Fruit fly (Drosophila melanogaster): ENCODE data around the gene Pgant7.

Gene Pgant7

dm6 chrX:18499679-18500187, at the start of gene Pgant7, which contains the start of gene Xrcc2:
Gene Pgant7, minus strand, starts transcription at chrX:18499986.
Gene Xrcc2, plus strand, starts transcription at chrX:18500127.
- no peak for TF ChIP-seq insv (optimal IDR thresholded peaks at IDR 0.05)

DNA sequence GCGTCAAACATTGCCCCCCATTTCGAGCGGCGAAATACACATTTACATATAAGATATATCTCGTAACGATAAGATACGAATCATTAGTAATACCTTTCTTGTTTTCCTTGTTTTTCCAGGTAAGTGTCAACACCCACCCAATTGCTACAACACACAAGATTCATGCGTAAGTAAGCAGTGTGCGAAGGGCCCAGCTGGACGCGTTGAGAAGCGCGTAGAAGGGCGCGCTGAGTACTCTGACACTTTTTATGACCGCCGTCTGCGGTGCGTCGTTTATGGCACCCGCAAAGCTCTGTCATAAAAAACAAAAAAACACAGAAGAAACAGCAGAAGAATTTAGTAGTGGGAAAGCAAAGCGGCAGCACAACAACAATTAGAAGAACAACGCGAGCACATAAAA, 47.9 kb upstream of the Pgant7 start:
- no peak for TF ChIP-seq h (optimal IDR thresholded peaks at IDR 0.05)
- no peak for TF ChIP-seq ttk (optimal IDR thresholded peaks at IDR 0.05)
- TF ChIP-seq psq (optimal IDR thresholded peaks at IDR 0.05), result no peak
- TF ChIP-seq insv (optimal IDR thresholded peaks at IDR 0.05), result no peak
- no peak for TF ChIP-seq Myc (optimal IDR thresholded peaks at IDR 0.05)
- no peak for TF ChIP-seq Sin3A (optimal IDR thresholded peaks at IDR 0.05)

- TF ChIP-seq h (optimal IDR thresholded peaks at IDR 0.05) (no peak), Myc (optimal IDR thresholded peaks at IDR 0.05) (no peak), Sin3A (optimal IDR thresholded peaks at IDR 0.05) (no peak), psq (optimal IDR thresholded peaks at IDR 0.05) (no peak), ttk (optimal IDR thresholded peaks at IDR 0.05) (no peak), insv (optimal IDR thresholded peaks at IDR 0.05) (no peak)
Observed at dm6 chrX:18546785-18547184, 47.0 kb upstream of the Pgant7 start.

DNA sequence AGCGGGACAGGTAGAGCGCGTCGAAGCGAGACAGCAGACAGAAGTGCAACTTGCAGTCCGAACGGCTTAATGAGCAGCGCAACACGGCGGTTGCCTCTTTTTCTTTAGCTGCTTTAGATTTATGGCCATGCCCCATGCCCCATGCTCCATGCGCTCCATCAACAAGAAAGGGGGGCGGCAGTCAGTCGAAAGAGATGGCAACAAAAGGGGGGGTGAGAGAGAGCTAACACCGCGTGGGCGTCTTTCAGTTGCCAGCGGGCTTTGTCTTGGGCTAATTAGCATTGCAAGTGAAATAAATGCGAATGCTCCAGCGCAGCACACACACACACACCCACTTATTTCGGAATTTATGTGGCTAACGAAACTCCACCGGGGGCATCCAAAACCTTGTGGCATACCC, 45.4 kb upstream of the Pgant7 start:
- TF ChIP-seq Sin3A (optimal IDR thresholded peaks at IDR 0.05) (no peak), h (optimal IDR thresholded peaks at IDR 0.05) (no peak), ttk (optimal IDR thresholded peaks at IDR 0.05) (no peak), insv (optimal IDR thresholded peaks at IDR 0.05) (no peak), Myc (optimal IDR thresholded peaks at IDR 0.05) (no peak), psq (optimal IDR thresholded peaks at IDR 0.05) (no peak)

DNA sequence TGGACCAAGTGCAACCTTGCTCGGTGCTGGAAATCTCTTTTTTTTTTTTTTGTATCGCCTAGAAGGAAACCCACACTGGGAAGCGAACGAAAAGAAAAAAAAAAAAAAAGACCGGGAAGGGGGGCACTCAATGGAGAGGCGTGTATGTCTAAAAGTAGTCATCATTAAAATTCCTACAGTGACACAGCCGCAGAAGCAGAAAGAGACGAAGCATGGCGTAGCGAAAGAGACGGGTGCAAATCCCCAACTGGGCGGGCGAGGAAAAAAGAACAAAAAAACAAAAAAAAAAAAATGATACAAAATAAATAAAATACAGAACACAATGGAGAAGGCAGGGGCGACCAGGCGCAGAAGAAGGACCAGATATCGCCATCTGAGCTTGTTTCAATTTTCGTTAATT, 44.9 kb upstream of the Pgant7 start:
- TF ChIP-seq insv (optimal IDR thresholded peaks at IDR 0.05) (no peak), Sin3A (optimal IDR thresholded peaks at IDR 0.05) (no peak), psq (optimal IDR thresholded peaks at IDR 0.05) (no peak)

- TF ChIP-seq ttk (optimal IDR thresholded peaks at IDR 0.05), result no peak
- TF ChIP-seq h (optimal IDR thresholded peaks at IDR 0.05), result no peak
- TF ChIP-seq Myc (optimal IDR thresholded peaks at IDR 0.05), result no peak
- TF ChIP-seq psq (optimal IDR thresholded peaks at IDR 0.05), result no peak
- TF ChIP-seq insv (optimal IDR thresholded peaks at IDR 0.05), result no peak
- TF ChIP-seq Sin3A (optimal IDR thresholded peaks at IDR 0.05), result no peak
Observed at dm6 chrX:18543328-18543727, 43.5 kb upstream of the Pgant7 start.

DNA sequence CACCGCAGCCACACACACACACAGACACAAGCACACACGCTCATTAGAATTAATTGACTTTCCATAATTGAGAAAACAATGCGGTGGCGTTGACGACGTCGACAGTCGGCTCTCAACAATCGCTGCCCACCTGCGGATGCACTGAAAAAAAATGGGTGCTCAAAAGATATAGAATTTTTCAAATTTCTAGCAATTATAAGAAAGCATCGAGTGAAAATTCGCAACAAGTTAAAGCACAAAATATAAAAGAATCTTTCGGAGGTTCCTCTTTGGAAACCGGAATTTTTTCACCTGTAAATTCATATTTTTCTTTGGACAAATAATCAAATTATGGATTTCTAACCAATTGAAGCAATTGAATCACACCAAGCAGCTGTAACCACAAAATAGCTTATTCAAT, 42.1 kb upstream of the Pgant7 start:
- TF ChIP-seq psq (optimal IDR thresholded peaks at IDR 0.05) (no peak), h (optimal IDR thresholded peaks at IDR 0.05) (no peak), insv (optimal IDR thresholded peaks at IDR 0.05) (no peak), Sin3A (optimal IDR thresholded peaks at IDR 0.05) (no peak), ttk (optimal IDR thresholded peaks at IDR 0.05) (no peak), Myc (optimal IDR thresholded peaks at IDR 0.05) (no peak)

DNA sequence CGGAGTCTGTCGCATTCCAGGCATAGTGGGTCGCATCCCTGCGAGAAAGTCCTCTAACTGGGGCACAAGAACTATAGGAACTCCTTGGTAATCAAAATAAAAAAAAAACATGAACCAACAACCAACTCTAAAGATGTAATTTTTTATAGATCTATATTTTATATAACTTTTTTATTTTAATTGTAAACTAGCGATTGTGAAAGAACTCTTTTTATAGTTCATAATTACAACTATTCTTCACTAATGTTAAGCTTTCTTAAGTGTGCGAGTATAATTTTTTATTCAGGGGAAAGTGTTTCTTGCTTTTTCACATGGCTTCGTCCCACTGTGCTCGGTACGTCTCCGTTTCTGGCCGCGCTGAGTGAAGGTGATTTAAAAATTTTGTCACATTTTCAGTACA, 40.5 kb upstream of the Pgant7 start:
- TF ChIP-seq ttk (optimal IDR thresholded peaks at IDR 0.05) (no peak), Sin3A (optimal IDR thresholded peaks at IDR 0.05) (no peak), insv (optimal IDR thresholded peaks at IDR 0.05) (no peak), psq (optimal IDR thresholded peaks at IDR 0.05) (no peak), h (optimal IDR thresholded peaks at IDR 0.05) (no peak), Myc (optimal IDR thresholded peaks at IDR 0.05) (no peak)

DNA sequence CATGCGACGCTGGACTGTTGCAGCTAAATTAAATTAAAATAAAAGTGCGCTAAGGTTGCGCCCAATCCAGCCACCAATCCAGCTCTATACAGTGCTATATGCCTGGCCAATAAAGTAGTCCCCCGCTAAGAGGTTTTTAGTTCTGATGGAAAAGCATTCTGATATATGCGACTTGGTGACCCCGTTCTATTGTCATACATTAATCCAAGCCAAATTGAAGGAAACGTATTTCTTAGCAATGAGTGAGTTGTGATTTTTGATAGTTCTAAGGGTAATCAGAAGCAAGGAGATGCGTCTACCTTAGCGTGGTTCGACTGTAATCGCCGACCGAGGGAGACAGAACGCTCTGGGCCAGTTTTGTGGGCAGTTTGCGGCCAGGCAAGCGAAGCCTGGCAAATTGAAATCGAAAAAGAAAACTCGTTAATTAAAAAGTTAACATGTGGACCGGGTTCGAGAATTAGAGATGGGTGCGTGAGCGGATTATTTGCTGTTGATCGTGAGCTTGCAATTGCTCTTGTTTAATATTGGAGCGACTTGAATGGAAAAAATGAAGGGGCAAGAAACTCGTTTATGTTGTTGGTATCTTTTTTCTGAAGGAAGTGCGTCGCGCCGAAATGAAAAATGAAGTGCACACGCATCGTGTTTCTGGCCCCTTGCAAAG, 38.5 kb upstream of the Pgant7 start:
- TF ChIP-seq Sin3A (optimal IDR thresholded peaks at IDR 0.05) (no peak), Myc (optimal IDR thresholded peaks at IDR 0.05) (no peak), ttk (optimal IDR thresholded peaks at IDR 0.05) (no peak), insv (optimal IDR thresholded peaks at IDR 0.05) (no peak), h (optimal IDR thresholded peaks at IDR 0.05) (no peak), psq (optimal IDR thresholded peaks at IDR 0.05) (no peak)

dm6 chrX:18537066-18537759, 37.4 kb upstream of the Pgant7 start:
- TF ChIP-seq h (optimal IDR thresholded peaks at IDR 0.05) (no peak), ttk (optimal IDR thresholded peaks at IDR 0.05) (no peak), insv (optimal IDR thresholded peaks at IDR 0.05) (no peak), psq (optimal IDR thresholded peaks at IDR 0.05) (no peak), Myc (optimal IDR thresholded peaks at IDR 0.05) (no peak), Sin3A (optimal IDR thresholded peaks at IDR 0.05) (no peak)

DNA sequence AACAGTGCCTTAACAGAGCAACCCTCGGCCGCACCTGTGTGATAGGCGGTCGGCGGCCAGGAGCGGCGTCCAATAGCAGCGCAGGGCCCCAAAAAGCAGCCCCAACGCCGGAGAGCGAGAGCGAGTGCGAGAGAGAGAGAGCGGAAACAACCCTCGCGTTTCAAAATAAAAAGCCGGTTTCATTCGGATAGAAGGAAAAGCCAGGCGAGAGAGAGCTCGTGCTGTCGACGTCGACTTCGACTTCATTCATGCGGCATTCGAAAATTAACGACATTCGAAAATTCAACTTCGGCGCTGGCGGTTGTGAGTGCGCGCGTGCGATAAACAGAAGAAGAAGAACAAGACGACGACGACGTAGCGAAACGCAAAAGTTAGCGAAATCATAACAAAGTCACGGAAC, 34.6 kb upstream of the Pgant7 start:
- TF ChIP-seq Myc (optimal IDR thresholded peaks at IDR 0.05) (no peak), h (optimal IDR thresholded peaks at IDR 0.05) (no peak), psq (optimal IDR thresholded peaks at IDR 0.05) (no peak), insv (optimal IDR thresholded peaks at IDR 0.05) (no peak)

DNA sequence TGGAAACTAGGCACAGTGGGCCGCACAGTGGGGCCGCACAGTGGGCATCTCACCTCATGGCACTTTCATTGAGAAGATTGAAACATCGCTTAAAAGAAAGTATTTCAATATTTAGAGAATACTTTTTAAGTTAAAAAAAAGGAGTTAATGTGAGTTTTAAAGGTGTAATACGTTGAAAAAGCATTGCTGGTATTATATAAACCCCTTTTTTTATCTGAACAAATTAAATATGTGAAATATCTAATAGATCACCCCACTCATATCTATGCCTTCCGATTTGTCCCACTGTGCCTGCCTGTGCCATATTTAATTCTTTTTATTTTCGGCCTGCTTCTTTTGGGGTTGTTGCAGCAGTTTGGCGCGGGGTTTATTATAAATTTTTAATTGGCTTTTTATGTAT, 33.5 kb upstream of the Pgant7 start:
- TF ChIP-seq Sin3A (optimal IDR thresholded peaks at IDR 0.05) (no peak), insv (optimal IDR thresholded peaks at IDR 0.05) (no peak), h (optimal IDR thresholded peaks at IDR 0.05) (no peak), psq (optimal IDR thresholded peaks at IDR 0.05) (no peak), Myc (optimal IDR thresholded peaks at IDR 0.05) (no peak), ttk (optimal IDR thresholded peaks at IDR 0.05) (no peak)

Data from Kc167 (cell line).